Fruit fly (Drosophila melanogaster) whole organism, prepupa: ENCODE results near the gene sick.

ENCODE experiments used
- CG16779 ChIP-seq: fragments of 200-800 bp; sonication (Bioruptor generic); optimal IDR thresholded peaks from 3 replicates; lab custom pipeline; 2017; ENCODE audit warnings: missing biosample characterization, mild to moderate bottlenecking, missing genetic modification characterization
- svp ChIP-seq: fragments of 200-800 bp; sonication (Bioruptor generic); peaks from one replicate; lab custom pipeline; 2016; ENCODE audit warnings: missing biosample characterization, missing genetic modification characterization
- topi ChIP-seq: fragments of 200-800 bp; sonication (Bioruptor generic); optimal IDR thresholded peaks from 3 replicates; lab custom pipeline; 2016; ENCODE audit warnings: missing biosample characterization, missing genetic modification characterization

DNA sequence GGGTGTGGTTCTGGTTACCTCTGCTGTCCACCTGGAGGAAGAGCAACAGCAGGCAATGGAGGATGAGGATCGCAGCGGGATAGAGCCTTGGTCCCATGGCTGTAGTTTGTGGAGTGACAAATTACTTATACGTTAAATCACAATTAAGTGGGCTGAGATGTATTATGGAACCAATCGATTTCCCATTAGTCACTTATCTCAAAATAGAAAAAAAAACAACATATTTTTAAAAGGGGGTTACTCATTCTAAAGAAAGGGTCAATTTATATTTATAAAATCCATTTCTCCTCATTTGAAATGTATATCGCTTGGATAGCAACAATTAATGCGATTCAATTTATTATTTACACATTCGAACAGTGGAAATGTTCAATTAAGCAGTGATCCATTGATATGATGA is 164.8 kb downstream of the sick start, which contains the start of gene CG34051:
- no peak for TF ChIP-seq svp (GFP tag; lab: Kevin White, UChicago)
- no peak for TF ChIP-seq topi (GFP tag; lab: Kevin White, UChicago)
- no peak for TF ChIP-seq CG16779 (tag; lab: Kevin White, UChicago)
